Fruit fly (Drosophila melanogaster) whole organism, prepupa: ENCODE data around the gene Pcd.

ENCODE experiments used
- Blimp-1 ChIP-seq: fragments of 200-800 bp; sonication (Bioruptor generic); optimal IDR thresholded peaks from 3 replicates; lab custom pipeline; 2017; ENCODE audit warnings: missing biosample characterization, missing genetic modification characterization, mild to moderate bottlenecking, moderate library complexity, missing genetic modification reagents
- CG10631 ChIP-seq: fragments of 200-800 bp; sonication (Bioruptor generic); optimal IDR thresholded peaks from 2 replicates; lab custom pipeline; 2016; ENCODE audit warnings: missing biosample characterization, missing genetic modification characterization
- CG10669 ChIP-seq: fragments of 200-800 bp; sonication (Bioruptor generic); optimal IDR thresholded peaks from 3 replicates; lab custom pipeline; 2018; ENCODE audit warnings: missing biosample characterization, mild to moderate bottlenecking, missing genetic modification characterization, moderate library complexity
- CG11294 ChIP-seq: fragments of 200-800 bp; sonication (Bioruptor generic); IDR thresholded peaks from 2 replicates; pipeline ENCODE4 v1.3.6; 2022; ENCODE audit warnings: missing biosample characterization, missing genetic modification characterization
- CG11762 ChIP-seq: fragments of 200-800 bp; sonication (Bioruptor generic); optimal IDR thresholded peaks from 3 replicates; lab custom pipeline; 2016; ENCODE audit warnings: missing biosample characterization, missing genetic modification characterization; ENCODE audit not compliant: insufficient read depth
- CG11902 ChIP-seq: fragments of 200-800 bp; sonication (Bioruptor generic); optimal IDR thresholded peaks from 3 replicates; lab custom pipeline; 2016; ENCODE audit warnings: missing biosample characterization, missing genetic modification characterization
- CG15336 ChIP-seq: fragments of 200-800 bp; sonication (Bioruptor generic); IDR thresholded peaks from 2 replicates; pipeline ENCODE4 v1.3.6; 2022; ENCODE audit warnings: missing biosample characterization, missing genetic modification characterization
- CG1621 ChIP-seq: fragments of 200-800 bp; sonication (Bioruptor generic); optimal IDR thresholded peaks from 3 replicates; lab custom pipeline; 2018; ENCODE audit warnings: missing biosample characterization, mild to moderate bottlenecking, missing genetic modification characterization
- CG3032 ChIP-seq: fragments of 200-800 bp; optimal IDR thresholded peaks from 2 replicates; lab custom pipeline; 2019; ENCODE audit warnings: missing biosample characterization, mild to moderate bottlenecking, missing genetic modification characterization, moderate library complexity
- CG31627 ChIP-seq: fragments of 200-800 bp; sonication (Bioruptor generic); optimal IDR thresholded peaks from 3 replicates; lab custom pipeline; 2016; ENCODE audit warnings: missing biosample characterization, missing genetic modification characterization
- CG32006 ChIP-seq: fragments of 200-800 bp; sonication (Bioruptor generic); optimal IDR thresholded peaks from 3 replicates; lab custom pipeline; 2017; ENCODE audit warnings: missing biosample characterization, mild to moderate bottlenecking, missing genetic modification characterization
- CG34406 ChIP-seq: fragments of 200-800 bp; sonication (Bioruptor generic); optimal IDR thresholded peaks from 3 replicates; lab custom pipeline; 2016; ENCODE audit warnings: missing biosample characterization, missing genetic modification characterization
- CG3919 ChIP-seq: fragments of 200-800 bp; sonication (Bioruptor generic); optimal IDR thresholded peaks from 3 replicates; lab custom pipeline; 2016; ENCODE audit warnings: missing biosample characterization, missing genetic modification characterization
- CG4318 ChIP-seq: fragments of 200-800 bp; sonication (Bioruptor generic); optimal IDR thresholded peaks from 3 replicates; lab custom pipeline; 2017; ENCODE audit warnings: missing biosample characterization, mild to moderate bottlenecking, missing genetic modification characterization
- CG6276 ChIP-seq: fragments of 200-800 bp; sonication (Bioruptor generic); optimal IDR thresholded peaks from 2 replicates; lab custom pipeline; 2017; ENCODE audit warnings: missing biosample characterization, mild to moderate bottlenecking, missing genetic modification characterization
- CG6792 ChIP-seq: fragments of 200-800 bp; sonication (Bioruptor generic); optimal IDR thresholded peaks from 3 replicates; lab custom pipeline; 2016; ENCODE audit warnings: missing biosample characterization, missing genetic modification characterization
- CG7368 ChIP-seq: fragments of 200-800 bp; sonication (Bioruptor generic); optimal IDR thresholded peaks from 3 replicates; lab custom pipeline; 2016; ENCODE audit warnings: missing biosample characterization, missing genetic modification characterization
- CG8319 ChIP-seq: fragments of 200-800 bp; sonication (Bioruptor generic); optimal IDR thresholded peaks from 3 replicates; lab custom pipeline; 2016; ENCODE audit warnings: missing biosample characterization, missing genetic modification characterization
- CG9139 ChIP-seq: fragments of 200-800 bp; sonication (Bioruptor generic); optimal IDR thresholded peaks from 3 replicates; lab custom pipeline; 2017; ENCODE audit warnings: missing biosample characterization, mild to moderate bottlenecking, missing genetic modification characterization
- Eip75B ChIP-seq: fragments of 200-800 bp; sonication (Bioruptor generic); optimal IDR thresholded peaks from 3 replicates; lab custom pipeline; 2016; ENCODE audit warnings: missing biosample characterization, missing genetic modification characterization
- Eip78C ChIP-seq: fragments of 200-800 bp; sonication (Bioruptor generic); peaks from one replicate; lab custom pipeline; 2016; ENCODE audit warnings: missing biosample characterization, missing genetic modification characterization
- Eip93F ChIP-seq: fragments of 200-800 bp; sonication (Bioruptor generic); optimal IDR thresholded peaks from 2 replicates; lab custom pipeline; 2016; ENCODE audit warnings: missing biosample characterization, mild to moderate bottlenecking, missing genetic modification characterization
- Ets21C ChIP-seq: fragments of 200-800 bp; sonication (Bioruptor generic); optimal IDR thresholded peaks from 3 replicates; lab custom pipeline; 2016; ENCODE audit warnings: missing biosample characterization, missing genetic modification characterization
- Ets96B ChIP-seq: fragments of 200-800 bp; optimal IDR thresholded peaks from 2 replicates; lab custom pipeline; 2019; ENCODE audit warnings: missing biosample characterization, mild to moderate bottlenecking, missing genetic modification characterization, moderate library complexity
- Gug ChIP-seq: fragments of 200-800 bp; sonication (Bioruptor generic); IDR thresholded peaks from 2 replicates; pipeline ENCODE4 v1.3.6; 2022; ENCODE audit warnings: missing biosample characterization, missing genetic modification characterization
- Hr38 ChIP-seq: sonication (Bioruptor generic); optimal IDR thresholded peaks from 2 replicates; lab custom pipeline; 2016; ENCODE audit warnings: missing biosample characterization, missing genetic modification characterization
- Hr39 ChIP-seq: fragments of 200-800 bp; sonication (Bioruptor generic); optimal IDR thresholded peaks from 2 replicates; lab custom pipeline; 2016; ENCODE audit warnings: missing biosample characterization, missing genetic modification characterization
- Hr4 ChIP-seq: fragments of 200-800 bp; sonication (Bioruptor generic); optimal IDR thresholded peaks from 3 replicates; lab custom pipeline; 2016; ENCODE audit warnings: missing biosample characterization, missing genetic modification characterization
- Lpt ChIP-seq: fragments of 200-800 bp; sonication (Bioruptor generic); optimal IDR thresholded peaks from 3 replicates; lab custom pipeline; 2016; ENCODE audit warnings: missing biosample characterization, missing genetic modification characterization
- Met ChIP-seq: fragments of 200-800 bp; sonication (Bioruptor generic); optimal IDR thresholded peaks from 3 replicates; lab custom pipeline; 2016; ENCODE audit warnings: missing biosample characterization, missing genetic modification characterization
- OdsH ChIP-seq: fragments of 200-800 bp; sonication (Bioruptor generic); optimal IDR thresholded peaks from 3 replicates; lab custom pipeline; 2016; ENCODE audit warnings: missing biosample characterization, missing genetic modification characterization
- Smox ChIP-seq: fragments of 200-800 bp; sonication (Bioruptor generic); optimal IDR thresholded peaks from 3 replicates; lab custom pipeline; 2016; ENCODE audit warnings: missing biosample characterization, missing genetic modification characterization
- Sox102F ChIP-seq: fragments of 200-800 bp; sonication (Bioruptor generic); optimal IDR thresholded peaks from 2 replicates; lab custom pipeline; 2016; ENCODE audit warnings: missing biosample characterization, mild to moderate bottlenecking, missing genetic modification characterization
- Sox14 ChIP-seq: fragments of 200-800 bp; sonication (Bioruptor generic); optimal IDR thresholded peaks from 3 replicates; lab custom pipeline; 2016; ENCODE audit warnings: missing biosample characterization, missing genetic modification characterization
- Sox15 ChIP-seq: fragments of 200-800 bp; sonication (Bioruptor generic); optimal IDR thresholded peaks from 3 replicates; lab custom pipeline; 2016; ENCODE audit warnings: missing biosample characterization, missing genetic modification characterization
- acj6 ChIP-seq: fragments of 200-800 bp; sonication (Bioruptor generic); optimal IDR thresholded peaks from 3 replicates; lab custom pipeline; 2016; ENCODE audit warnings: missing biosample characterization, missing genetic modification characterization
- cyc ChIP-seq: fragments of 200-800 bp; sonication (Bioruptor generic); optimal IDR thresholded peaks from 3 replicates; lab custom pipeline; 2016; ENCODE audit warnings: missing biosample characterization, missing genetic modification characterization
- dac ChIP-seq: fragments of 200-800 bp; sonication (Bioruptor generic); optimal IDR thresholded peaks from 2 replicates; lab custom pipeline; 2017; ENCODE audit warnings: missing biosample characterization, mild to moderate bottlenecking, missing genetic modification characterization
- eg ChIP-seq: fragments of 200-800 bp; sonication (Bioruptor generic); IDR thresholded peaks from 3 replicates; pipeline ENCODE4 v1.3.6; 2022; ENCODE audit warnings: missing biosample characterization, missing genetic modification characterization
- esn ChIP-seq: fragments of 200-800 bp; sonication (Bioruptor generic); optimal IDR thresholded peaks from 2 replicates; lab custom pipeline; 2016; ENCODE audit warnings: missing biosample characterization, mild to moderate bottlenecking, missing genetic modification characterization, moderate library complexity
- fd59A ChIP-seq: fragments of 200-800 bp; sonication (Bioruptor generic); optimal IDR thresholded peaks from 2 replicates; lab custom pipeline; 2017; ENCODE audit warnings: missing biosample characterization, mild to moderate bottlenecking, missing genetic modification characterization, missing genetic modification reagents
- fd85E ChIP-seq: fragments of 200-800 bp; sonication (Bioruptor generic); optimal IDR thresholded peaks from 3 replicates; lab custom pipeline; 2016; ENCODE audit warnings: missing biosample characterization, missing genetic modification characterization
- fkh ChIP-seq: fragments of 200-800 bp; sonication (Bioruptor generic); optimal IDR thresholded peaks from 3 replicates; lab custom pipeline; 2017; ENCODE audit warnings: missing biosample characterization, mild to moderate bottlenecking, missing genetic modification characterization, moderate library complexity
- net ChIP-seq: fragments of 200-800 bp; sonication (Bioruptor generic); optimal IDR thresholded peaks from 3 replicates; lab custom pipeline; 2016; ENCODE audit warnings: missing biosample characterization, missing genetic modification characterization
- pdm3 ChIP-seq: fragments of 200-800 bp; sonication (Bioruptor generic); optimal IDR thresholded peaks from 3 replicates; lab custom pipeline; 2016; ENCODE audit warnings: missing biosample characterization, missing genetic modification characterization
- spab ChIP-seq: fragments of 200-800 bp; sonication (Bioruptor generic); optimal IDR thresholded peaks from 2 replicates; lab custom pipeline; 2017; ENCODE audit warnings: missing biosample characterization, mild to moderate bottlenecking, missing genetic modification characterization, missing genetic modification reagents
- ss ChIP-seq, 2 experiments: fragments of 200-800 bp; sonication (Bioruptor generic); optimal IDR thresholded peaks; 2 replicates in 1 of 2; 3 replicates in 1 of 2; lab custom pipeline; 2017 to 2018; ENCODE audit warnings: mild to moderate bottlenecking in 2 of 2, missing biosample characterization in 2 of 2, missing genetic modification characterization in 2 of 2, moderate library complexity in 1 of 2
- topi ChIP-seq: fragments of 200-800 bp; sonication (Bioruptor generic); optimal IDR thresholded peaks from 3 replicates; lab custom pipeline; 2016; ENCODE audit warnings: missing biosample characterization, missing genetic modification characterization
- vri ChIP-seq: fragments of 200-800 bp; sonication (Bioruptor generic); optimal IDR thresholded peaks from 3 replicates; lab custom pipeline; 2016; ENCODE audit warnings: missing biosample characterization, mild to moderate bottlenecking, missing genetic modification characterization

The Pcd gene

DNA sequence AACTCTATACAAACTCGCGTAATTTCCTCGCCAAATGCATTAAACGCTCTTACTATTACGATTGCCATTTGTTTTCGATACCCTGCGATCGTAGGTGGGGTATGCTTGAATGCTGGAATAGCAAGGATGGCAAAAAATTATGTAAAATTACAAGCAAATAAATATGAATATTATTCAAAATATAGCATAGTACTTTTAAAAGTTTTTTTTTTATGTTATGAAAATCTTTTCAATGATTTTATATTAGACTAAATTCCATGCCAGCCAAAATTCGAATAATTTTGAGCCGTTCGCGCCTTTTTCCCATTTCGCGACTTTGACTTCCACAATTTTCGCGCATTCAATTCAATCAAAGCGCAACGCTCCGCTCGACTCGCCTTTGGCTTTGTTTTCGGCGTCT is 33.2 kb downstream of the Pcd start (continued):
- TF ChIP-seq CG15336 (GFP tag; lab: Robert Waterston, UW): no peak; the same call in 1 of the 2 replicates
- no peak for TF ChIP-seq vri (GFP tag; lab: Kevin White, UChicago)
- no peak for TF ChIP-seq Sox102F (GFP tag; lab: Kevin White, UChicago)
- no peak for TF ChIP-seq topi (GFP tag; lab: Kevin White, UChicago)
- no peak for TF ChIP-seq CG11762 (GFP tag; lab: Kevin White, UChicago)
- no peak for TF ChIP-seq dac (GFP tag; lab: Kevin White, UChicago)
- no peak for TF ChIP-seq ss (GFP tag; optimal IDR thresholded peaks at IDR 0.05; lab: Kevin White, UChicago)
- no peak for TF ChIP-seq cyc (GFP tag; lab: Kevin White, UChicago)
- TF ChIP-seq Eip78C: peak; percentile 24
- peak; percentile 12 for TF ChIP-seq Lpt (GFP tag; lab: Kevin White, UChicago)
- peak; percentile 41; the same call in 1 of the 3 replicates for TF ChIP-seq eg
- TF ChIP-seq CG9139 (GFP tag; lab: Kevin White, UChicago): no peak
- TF ChIP-seq CG11294 (GFP tag; lab: Robert Waterston, UW): no peak
- TF ChIP-seq Gug (GFP tag; lab: Robert Waterston, UW): no peak

- TF ChIP-seq net (GFP tag; lab: Kevin White, UChicago): peak; percentile 14
- TF ChIP-seq esn (GFP tag; lab: Kevin White, UChicago): no peak
- TF ChIP-seq Hr38 (GFP tag; lab: Kevin White, UChicago): peak; percentile 54
- TF ChIP-seq Eip75B: no peak
- no peak for TF ChIP-seq CG3032
- TF ChIP-seq CG10669 (GFP tag; lab: Kevin White, UChicago): peak; percentile 35
- peak; percentile 39 for TF ChIP-seq spab (GFP tag; lab: Kevin White, UChicago)
- TF ChIP-seq Hr39 (GFP tag; lab: Kevin White, UChicago): no peak
- TF ChIP-seq CG1621 (tag; lab: Kevin White, UChicago): peak; percentile 56
- TF ChIP-seq Hr4 (GFP tag; lab: Kevin White, UChicago): no peak
- TF ChIP-seq CG4318 (GFP tag; lab: Kevin White, UChicago): no peak
- no peak for TF ChIP-seq CG6276 (GFP tag; lab: Kevin White, UChicago)
- TF ChIP-seq Blimp-1: no peak
- TF ChIP-seq Met (GFP tag; lab: Kevin White, UChicago): no peak
- no peak for TF ChIP-seq fd85E (GFP tag; lab: Kevin White, UChicago)
- TF ChIP-seq ss (GFP tag; optimal IDR thresholded peaks at IDR 0.05; lab: Kevin White, UChicago): peak; percentile 55 to 60
- TF ChIP-seq CG11902: no peak
- no peak for TF ChIP-seq OdsH (GFP tag; lab: Kevin White, UChicago)
- TF ChIP-seq CG3919: no peak
- TF ChIP-seq eg: no peak; the same call in 1 of the 3 replicates
- TF ChIP-seq topi (GFP tag; lab: Kevin White, UChicago): no peak
- TF ChIP-seq CG7368 (GFP tag; lab: Kevin White, UChicago): no peak
- no peak for TF ChIP-seq acj6 (GFP tag; lab: Kevin White, UChicago)
- no peak for TF ChIP-seq Sox102F (GFP tag; lab: Kevin White, UChicago)
- no peak for TF ChIP-seq cyc (GFP tag; lab: Kevin White, UChicago)
- TF ChIP-seq CG15336 (GFP tag; lab: Robert Waterston, UW): no peak
- TF ChIP-seq Eip93F (GFP tag; lab: Kevin White, UChicago): no peak
- TF ChIP-seq CG34406 (GFP tag; lab: Kevin White, UChicago): peak; percentile 7
- TF ChIP-seq CG8319 (GFP tag; lab: Kevin White, UChicago): no peak
- TF ChIP-seq Gug (GFP tag; lab: Robert Waterston, UW): peak; percentile 25; the same call in 1 of the 2 replicates
- no peak for TF ChIP-seq Smox (GFP tag; lab: Kevin White, UChicago)
- no peak for TF ChIP-seq Ets96B (tag; lab: Kevin White, UChicago)
- TF ChIP-seq Sox14: peak; percentile 49
- peak; percentile 19 for TF ChIP-seq CG11762 (GFP tag; lab: Kevin White, UChicago)
- no peak for TF ChIP-seq Sox15 (GFP tag; lab: Kevin White, UChicago)
- TF ChIP-seq fd59A (GFP tag; lab: Kevin White, UChicago): peak; percentile 10
- TF ChIP-seq CG11294 (GFP tag; lab: Robert Waterston, UW): no peak; the same call in 1 of the 2 replicates
- no peak for TF ChIP-seq pdm3 (GFP tag; lab: Kevin White, UChicago)
- TF ChIP-seq dac (GFP tag; lab: Kevin White, UChicago): no peak
- TF ChIP-seq CG6792 (GFP tag; lab: Kevin White, UChicago): peak; percentile 0
- TF ChIP-seq fkh (GFP tag; lab: Kevin White, UChicago): no peak
- no peak for TF ChIP-seq Ets21C
- peak; percentile 18 for TF ChIP-seq CG10631
- no peak for TF ChIP-seq CG32006
- no peak for TF ChIP-seq CG31627
Measured at dm6 chr3R:29757226-29757625, 34.3 kb downstream of the Pcd start.
